Worm (Caenorhabditis elegans): ENCODE results near the gene K12D12.4.
A peak's percentile ranks its signal among the peaks of the same experiment; 100 is the strongest.

K12D12.4 gene

DNA sequence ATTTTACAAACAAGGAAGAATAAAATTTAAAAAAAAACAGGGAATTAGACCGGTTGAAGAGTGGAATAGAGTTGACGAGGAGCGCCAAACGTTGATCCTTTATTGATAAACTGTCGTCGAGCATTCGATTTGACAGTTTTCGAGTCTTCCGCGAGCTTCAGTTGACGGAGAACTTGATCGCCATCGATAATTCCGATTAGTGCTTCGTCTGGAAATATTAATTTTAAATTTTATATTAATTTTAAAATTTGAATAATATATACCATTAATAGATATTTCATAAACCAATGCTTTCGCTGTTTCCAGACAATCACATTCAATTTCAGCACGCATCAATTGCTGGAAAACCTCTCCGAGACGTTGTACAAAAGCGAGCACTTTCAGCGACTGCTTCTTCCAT is at the start of gene K12D12.4:
TSS of gene K12D12.4 (minus strand) at position 101 of the 400 bp plus-strand sequence.
- TF ChIP-seq mab-5 (tag; optimal IDR thresholded peaks at IDR 0.05) (no peak), lin-11 (tag; optimal IDR thresholded peaks at IDR 0.05) (no peak), lin-13 (GFP tag; optimal IDR thresholded peaks at IDR 0.05) (no peak), nhr-12 (tag; optimal IDR thresholded peaks at IDR 0.05) (no peak), nhr-129 (tag; optimal IDR thresholded peaks at IDR 0.05) (no peak), nhr-25 (tag; optimal IDR thresholded peaks at IDR 0.05) (no peak), peb-1 (tag; optimal IDR thresholded peaks at IDR 0.05) (no peak), lin-39 (tag; optimal IDR thresholded peaks at IDR 0.05) (no peak), ceh-16 (tag; optimal IDR thresholded peaks at IDR 0.05) (no peak), nhr-10 (tag; optimal IDR thresholded peaks at IDR 0.05) (no peak), ztf-11 (tag; optimal IDR thresholded peaks at IDR 0.05) (no peak), alr-1 (tag; optimal IDR thresholded peaks at IDR 0.05) (no peak), skn-1 (tag; optimal IDR thresholded peaks at IDR 0.05) (no peak), ztf-4 (tag; optimal IDR thresholded peaks at IDR 0.05) (no peak), elt-3 (tag; optimal IDR thresholded peaks at IDR 0.05) (no peak), nhr-23 (tag; optimal IDR thresholded peaks at IDR 0.05) (no peak), gmeb-1 (tag; optimal IDR thresholded peaks at IDR 0.05) (no peak)

DNA sequence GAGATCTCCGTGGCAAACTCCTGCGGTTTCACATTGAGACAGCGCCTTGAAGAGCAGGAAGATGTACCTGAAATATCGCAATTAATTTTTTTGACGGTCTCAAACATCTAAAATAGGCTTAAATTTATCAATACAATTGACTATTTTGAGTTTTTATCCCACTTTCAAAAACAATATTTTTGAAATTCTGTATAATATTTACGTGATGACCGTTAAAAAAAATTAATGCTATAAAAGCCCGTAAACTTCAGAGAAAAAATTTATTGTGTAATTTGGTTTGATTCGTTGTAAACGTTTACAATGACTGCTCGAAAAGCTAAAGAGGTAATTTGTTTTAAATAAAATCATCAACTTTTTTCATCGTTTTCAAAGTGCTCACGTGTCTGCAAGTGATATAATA is 48.8 kb upstream of the K12D12.4 start, which contains the start of gene ZK930.7:
TSS of gene ZK930.7 (plus strand) at position 301 of the 400 bp plus-strand sequence.
- no peak for TF ChIP-seq nhr-10 (tag; optimal IDR thresholded peaks at IDR 0.05)
- no peak for TF ChIP-seq aly-2 (tag; optimal IDR thresholded peaks at IDR 0.05)
- TF ChIP-seq nhr-237 (tag; optimal IDR thresholded peaks at IDR 0.05) = no peak
- no peak for TF ChIP-seq mab-5 (tag; optimal IDR thresholded peaks at IDR 0.05)
- no peak for TF ChIP-seq ceh-82 (tag; optimal IDR thresholded peaks at IDR 0.05)
- no peak for TF ChIP-seq ztf-4 (tag; optimal IDR thresholded peaks at IDR 0.05)
- no peak for TF ChIP-seq C34F6.9 (tag; optimal IDR thresholded peaks at IDR 0.05)

DNA sequence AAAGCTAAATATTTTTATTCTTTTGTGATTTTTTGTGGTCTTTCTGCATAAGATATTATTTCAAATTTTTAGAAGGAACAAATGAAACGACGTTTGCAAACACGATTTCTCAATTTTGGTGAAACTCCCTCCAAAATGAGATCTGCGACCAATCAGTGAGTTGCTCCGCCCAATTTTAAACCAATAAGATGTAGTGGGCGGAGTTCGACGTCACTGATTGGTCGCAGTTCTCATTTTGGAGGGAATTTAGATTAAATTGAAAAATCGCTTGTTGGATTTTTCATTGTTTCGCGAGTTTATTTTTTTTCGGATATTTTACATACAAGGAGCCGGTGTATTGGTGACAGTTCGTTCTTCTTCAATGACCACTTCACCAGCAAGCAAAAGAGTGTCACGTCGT is 45.0 kb upstream of the K12D12.4 start:
- TF ChIP-seq ama-1 (optimal IDR thresholded peaks at IDR 0.05) = no peak
- no peak for TF ChIP-seq unc-39 (tag; optimal IDR thresholded peaks at IDR 0.05)
- no peak for TF ChIP-seq ztf-11 (tag; optimal IDR thresholded peaks at IDR 0.05)
- TF ChIP-seq zag-1 (tag; optimal IDR thresholded peaks at IDR 0.05) = no peak
- no peak for TF ChIP-seq unc-55 (GFP tag; optimal IDR thresholded peaks at IDR 0.05)
- no peak for TF ChIP-seq nhr-21 (tag; optimal IDR thresholded peaks at IDR 0.05)
- TF ChIP-seq gmeb-1 (tag; optimal IDR thresholded peaks at IDR 0.05) = no peak

DNA sequence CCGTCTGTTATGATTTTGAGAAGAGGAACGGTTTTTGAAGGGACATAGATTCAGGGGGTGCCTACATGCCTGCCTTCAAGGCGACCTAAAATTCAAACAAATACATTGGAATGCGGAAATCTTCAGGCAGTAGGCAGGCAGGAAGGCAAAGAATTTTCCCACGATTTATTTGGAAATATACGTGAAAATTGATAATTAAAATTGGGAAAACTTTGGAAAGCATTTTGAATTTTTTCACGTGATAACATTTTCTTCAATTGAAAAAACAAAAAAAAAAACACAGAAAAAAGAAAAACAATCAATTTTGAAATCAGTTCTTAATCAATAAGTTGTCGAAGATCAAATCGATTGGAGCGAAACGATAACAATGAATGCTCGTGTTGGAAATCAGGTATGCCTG is 40.7 kb upstream of the K12D12.4 start, which contains the start of gene ZK930.4:
TSS of gene ZK930.4 (plus strand) at position 301 of the 400 bp plus-strand sequence.
- TF ChIP-seq lin-13 (GFP tag; optimal IDR thresholded peaks at IDR 0.05) (no peak), F13H6.1 (tag; optimal IDR thresholded peaks at IDR 0.05) (no peak), nhr-77 (tag; optimal IDR thresholded peaks at IDR 0.05) (no peak), nhr-11 (tag; optimal IDR thresholded peaks at IDR 0.05) (no peak), ZK546.5 (tag; optimal IDR thresholded peaks at IDR 0.05) (no peak), mdl-1 (tag; optimal IDR thresholded peaks at IDR 0.05) (no peak)

DNA sequence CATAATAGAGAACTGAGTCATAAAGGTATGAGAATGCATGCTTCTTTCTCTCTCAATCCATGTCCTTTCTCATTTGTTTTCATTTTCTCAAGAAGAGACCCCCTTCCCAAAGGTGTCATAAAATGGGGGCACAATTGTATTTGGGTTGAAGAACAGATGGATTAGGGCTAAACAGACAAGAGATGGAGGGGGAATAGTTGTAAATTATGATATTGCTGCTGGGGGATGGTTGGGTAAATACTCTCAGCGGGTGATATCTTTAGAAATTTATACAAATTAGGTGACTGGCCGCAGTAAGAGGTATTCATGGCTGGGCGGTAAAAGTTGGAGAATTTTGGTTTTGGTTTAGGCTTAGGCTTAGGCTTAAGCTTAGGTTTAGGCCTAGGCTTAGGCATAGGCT is 39.5 kb upstream of the K12D12.4 start:
- TF ChIP-seq crh-2 (tag; optimal IDR thresholded peaks at IDR 0.05) (no peak), nhr-129 (tag; optimal IDR thresholded peaks at IDR 0.05) (no peak), ama-1 (optimal IDR thresholded peaks at IDR 0.05) (no peak), nhr-77 (tag; optimal IDR thresholded peaks at IDR 0.05) (no peak)

DNA sequence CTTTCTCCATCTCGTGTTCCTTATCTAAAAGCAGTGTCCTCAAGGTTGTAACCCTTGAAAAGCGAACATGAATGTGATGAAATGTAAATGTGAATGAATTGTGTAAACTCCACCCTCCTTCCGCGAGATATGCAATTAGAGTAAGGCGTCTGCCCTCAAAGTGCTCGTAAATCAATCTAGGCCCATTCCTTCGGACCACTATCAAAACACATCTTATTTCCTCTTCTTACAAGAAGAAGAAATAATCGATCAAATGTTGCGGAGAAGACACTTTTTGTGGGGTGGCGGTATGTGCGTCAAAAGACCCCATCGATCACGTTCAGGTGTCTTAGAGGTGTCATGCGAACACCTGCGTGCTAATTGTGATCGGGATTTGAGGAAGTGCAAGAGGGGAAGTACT is 36.7 kb upstream of the K12D12.4 start:
- no peak for TF ChIP-seq lin-39 (tag; optimal IDR thresholded peaks at IDR 0.05)
- TF ChIP-seq mab-5 (tag; optimal IDR thresholded peaks at IDR 0.05) = peak; percentile 26
- TF ChIP-seq Y55F3AM.14 (GFP tag; optimal IDR thresholded peaks at IDR 0.05) = no peak
- TF ChIP-seq zag-1 (tag; optimal IDR thresholded peaks at IDR 0.05) = no peak
- no peak for TF ChIP-seq unc-62 (GFP tag; optimal IDR thresholded peaks at IDR 0.05)
- no peak for TF ChIP-seq nhr-21 (tag; optimal IDR thresholded peaks at IDR 0.05)

All from whole organism, L2 larva.